Worm (Caenorhabditis elegans) whole organism, L2 larva: ENCODE results near the gene Y46H3D.1.

Experiments used
- ama-1 ChIP-seq: fragments of 150-350 bp; optimal IDR thresholded peaks from 2 replicates; lab custom pipeline; 2018; ENCODE audit warnings: inconsistent platforms
- fos-1 ChIP-seq: fragments of 150-350 bp; optimal IDR thresholded peaks from 2 replicates; lab custom pipeline; 2014; ENCODE audit warnings: missing biosample characterization, missing genetic modification characterization
- lsy-2 ChIP-seq, 2 experiments: fragments of 150-350 bp in 1 of 2; sonication (generic microtip) in 1 of 2; optimal IDR thresholded peaks; 2 replicates each; lab custom pipeline; 2014 to 2017; ENCODE audit warnings: missing biosample characterization in 2 of 2, missing genetic modification characterization in 2 of 2
- mdl-1 ChIP-seq, 2 experiments: fragments of 150-350 bp in 1 of 2; sonication (generic microtip) in 1 of 2; optimal IDR thresholded peaks; 2 replicates each; lab custom pipeline; 2017; ENCODE audit warnings: missing biosample characterization in 2 of 2, missing genetic modification characterization in 2 of 2
- nhr-237 ChIP-seq: fragments of 150-350 bp; optimal IDR thresholded peaks from 2 replicates; lab custom pipeline; 2014; ENCODE audit warnings: missing biosample characterization, missing genetic modification characterization
- nhr-25 ChIP-seq: fragments of 150-350 bp; sonication (generic microtip); optimal IDR thresholded peaks from 3 replicates; lab custom pipeline; 2014; ENCODE audit warnings: missing biosample characterization, missing genetic modification characterization
- snpc-4 ChIP-seq: fragments of 150-350 bp; optimal IDR thresholded peaks from 2 replicates; lab custom pipeline; 2014; ENCODE audit warnings: missing biosample characterization, missing genetic modification characterization
- ztf-11 ChIP-seq: sonication (generic microtip); optimal IDR thresholded peaks from 2 replicates; lab custom pipeline; 2017; ENCODE audit warnings: missing biosample characterization, missing genetic modification characterization

DNA sequence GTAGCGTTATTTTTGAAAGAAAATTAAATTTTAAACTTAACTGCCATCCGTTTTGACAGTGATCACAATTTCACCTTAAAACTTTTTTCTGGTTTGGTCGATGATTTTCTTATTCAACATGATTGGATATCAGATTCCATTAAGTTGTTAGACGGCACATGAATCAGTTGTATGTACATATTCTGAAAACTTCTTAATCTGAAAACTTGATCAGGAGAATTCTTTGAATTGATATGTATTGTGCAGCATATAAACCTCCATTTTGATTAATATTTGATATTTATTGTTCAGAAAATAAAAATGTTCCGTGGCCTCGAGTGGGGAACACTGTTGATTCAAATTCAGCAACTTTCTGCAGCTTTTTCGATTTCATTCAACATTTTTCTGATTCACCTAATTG, 2.3 kb upstream of the Y46H3D.1 start, which contains the start of gene str-221:
- TF ChIP-seq ztf-11 (tag; lab: Kevin White, UChicago) (no peak), fos-1 (tag; lab: Kevin White, UChicago) (no peak), ama-1 (lab: Kevin White, UChicago) (no peak), lsy-2 (tag; optimal IDR thresholded peaks at IDR 0.05; lab: Kevin White, UChicago) (no peak), nhr-25 (tag; lab: Kevin White, UChicago) (no peak), snpc-4 (tag; lab: Kevin White, UChicago) (no peak), mdl-1 (tag; optimal IDR thresholded peaks at IDR 0.05; lab: Kevin White, UChicago) (no peak), nhr-237 (no peak)
